Worm (Caenorhabditis elegans): ENCODE measurements around the gene F46B6.10.
A peak's percentile ranks its signal among the peaks of the same experiment; 100 is the strongest.

- TF ChIP-seq ztf-11 (tag; optimal IDR thresholded peaks at IDR 0.05) (no peak), unc-62 (GFP tag; optimal IDR thresholded peaks at IDR 0.05 in 1 of 2) (peak in 1 of 2 experiments; percentile 49), unc-62 (tag; optimal IDR thresholded peaks at IDR 0.05) (no peak), spr-1 (tag; optimal IDR thresholded peaks at IDR 0.05) (no peak), nhr-237 (tag; optimal IDR thresholded peaks at IDR 0.05) (no peak), tag-97 (GFP tag; IDR thresholded peaks at IDR 0.05) (no peak), unc-130 (GFP tag; optimal IDR thresholded peaks at IDR 0.05) (peak; percentile 10), nhr-28 (tag; optimal IDR thresholded peaks at IDR 0.05) (no peak), T20F7.1 (GFP tag; optimal IDR thresholded peaks at IDR 0.05) (no peak), jun-1 (tag; optimal IDR thresholded peaks at IDR 0.05) (no peak), nhr-77 (tag; optimal IDR thresholded peaks at IDR 0.05) (no peak), ceh-44 (GFP tag; IDR thresholded peaks at IDR 0.05) (no peak)
Observed at ce11 chrV:9786721-9787131, 15.1 kb downstream of the F46B6.10 start, which contains the start of gene F46B6.6.
